Worm (Caenorhabditis elegans) whole organism, L3 larva: Measurements from ENCODE around the gene ZC168.2.
A peak's percentile ranks its signal among the peaks of the same experiment; 100 is the strongest.

Experiments used
- ZK546.5 ChIP-seq: sonication (generic microtip); optimal IDR thresholded peaks from 2 replicates; lab custom pipeline; 2017; ENCODE audit warnings: missing biosample characterization, missing genetic modification characterization
- aly-2 ChIP-seq: fragments of 150-350 bp; optimal IDR thresholded peaks from 2 replicates; lab custom pipeline; 2014; ENCODE audit warnings: missing biosample characterization, missing genetic modification characterization
- ama-1 ChIP-seq: fragments of 150-350 bp; optimal IDR thresholded peaks from 2 replicates; lab custom pipeline; 2018
- ceh-16 ChIP-seq: sonication (generic microtip); optimal IDR thresholded peaks from 2 replicates; lab custom pipeline; 2017; ENCODE audit warnings: missing biosample characterization, missing genetic modification characterization
- ceh-28 ChIP-seq: fragments of 150-350 bp; optimal IDR thresholded peaks from 2 replicates; lab custom pipeline; 2014; ENCODE audit warnings: missing biosample characterization, missing genetic modification reagents, missing genetic modification characterization
- ceh-82 ChIP-seq: fragments of 150-350 bp; optimal IDR thresholded peaks from 2 replicates; lab custom pipeline; 2014; ENCODE audit warnings: missing biosample characterization, missing genetic modification characterization
- ceh-9 ChIP-seq: sonication (generic microtip); optimal IDR thresholded peaks from 2 replicates; lab custom pipeline; 2018; ENCODE audit warnings: missing biosample characterization, missing genetic modification characterization
- daf-12 ChIP-seq: fragments of 150-350 bp; optimal IDR thresholded peaks from 2 replicates; lab custom pipeline; 2014; ENCODE audit warnings: missing biosample characterization, missing genetic modification reagents, missing genetic modification characterization
- egl-27 ChIP-seq: sonication (generic microtip); optimal IDR thresholded peaks from 4 replicates; lab custom pipeline; 2017; ENCODE audit warnings: missing biosample characterization, missing genetic modification reagents, missing genetic modification characterization
- egl-5 ChIP-seq: fragments of 150-350 bp; optimal IDR thresholded peaks from 2 replicates; lab custom pipeline; 2017; ENCODE audit warnings: missing biosample characterization, missing genetic modification reagents, missing genetic modification characterization, inconsistent platforms
- elt-1 ChIP-seq: fragments of 150-350 bp; optimal IDR thresholded peaks from 2 replicates; lab custom pipeline; 2014; ENCODE audit warnings: missing biosample characterization, missing genetic modification characterization
- elt-2 ChIP-seq: sonication (generic microtip); optimal IDR thresholded peaks from 2 replicates; lab custom pipeline; 2016; ENCODE audit warnings: missing genetic modification reagents, mild to moderate bottlenecking, missing genetic modification characterization, missing compliant biosample characterization
- elt-3 ChIP-seq, 3 experiments: fragments of 150-350 bp in 1 of 3; sonication (generic microtip) in 2 of 3; optimal IDR thresholded peaks; 2 replicates in 2 of 3; 4 replicates in 1 of 3; lab custom pipeline; 2014 to 2017; ENCODE audit warnings: missing biosample characterization in 3 of 3, missing genetic modification characterization in 3 of 3
- eor-1 ChIP-seq, 2 experiments: fragments of 150-350 bp; optimal IDR thresholded peaks; 2 replicates each; lab custom pipeline; 2014 to 2018; ENCODE audit warnings: missing biosample characterization in 2 of 2, missing genetic modification characterization in 2 of 2
- fkh-10 ChIP-seq: sonication (generic microtip); optimal IDR thresholded peaks from 2 replicates; lab custom pipeline; 2017; ENCODE audit warnings: missing biosample characterization, missing genetic modification reagents, missing genetic modification characterization
- fkh-2 ChIP-seq: fragments of 150-350 bp; optimal IDR thresholded peaks from 2 replicates; lab custom pipeline; 2014; ENCODE audit warnings: missing biosample characterization, missing genetic modification reagents, missing genetic modification characterization
- fos-1 ChIP-seq: fragments of 150-350 bp; optimal IDR thresholded peaks from 2 replicates; lab custom pipeline; 2014; ENCODE audit warnings: missing biosample characterization, missing genetic modification characterization
- hmg-11 ChIP-seq: sonication (generic microtip); optimal IDR thresholded peaks from 2 replicates; lab custom pipeline; 2016; ENCODE audit warnings: missing genetic modification characterization, missing compliant biosample characterization
- jun-1 ChIP-seq: fragments of 150-350 bp; optimal IDR thresholded peaks from 2 replicates; lab custom pipeline; 2014; ENCODE audit warnings: missing biosample characterization, missing genetic modification reagents, missing genetic modification characterization
- lin-15B ChIP-seq: fragments of 150-350 bp; optimal IDR thresholded peaks from 2 replicates; lab custom pipeline; 2014; ENCODE audit warnings: missing biosample characterization, missing genetic modification characterization
- lin-39 ChIP-seq: fragments of 150-350 bp; optimal IDR thresholded peaks from 2 replicates; lab custom pipeline; 2018; ENCODE audit warnings: missing biosample characterization, missing genetic modification reagents, missing genetic modification characterization
- lsy-12 ChIP-seq: sonication (generic microtip); optimal IDR thresholded peaks from 2 replicates; lab custom pipeline; 2016; ENCODE audit warnings: mild to moderate bottlenecking, missing genetic modification characterization, missing compliant biosample characterization
- mdl-1 ChIP-seq: fragments of 150-350 bp; optimal IDR thresholded peaks from 2 replicates; lab custom pipeline; 2014; ENCODE audit warnings: missing biosample characterization, missing genetic modification characterization
- mml-1 ChIP-seq: fragments of 150-350 bp; sonication (generic microtip); optimal IDR thresholded peaks from 3 replicates; lab custom pipeline; 2014; ENCODE audit warnings: missing biosample characterization, missing genetic modification characterization
- nfya-1 ChIP-seq: sonication (generic microtip); optimal IDR thresholded peaks from 2 replicates; lab custom pipeline; 2017; ENCODE audit warnings: missing genetic modification characterization, mild to moderate bottlenecking, missing compliant biosample characterization, antibody characterized with exemption, moderate library complexity; ENCODE audit not compliant: insufficient read depth
- nhr-11 ChIP-seq: fragments of 150-350 bp; optimal IDR thresholded peaks from 2 replicates; lab custom pipeline; 2014; ENCODE audit warnings: missing biosample characterization, missing genetic modification characterization
- nhr-12 ChIP-seq: fragments of 150-350 bp; optimal IDR thresholded peaks from 2 replicates; lab custom pipeline; 2014; ENCODE audit warnings: missing biosample characterization, missing genetic modification characterization
- nhr-237 ChIP-seq: fragments of 150-350 bp; optimal IDR thresholded peaks from 2 replicates; lab custom pipeline; 2014; ENCODE audit warnings: missing biosample characterization, missing genetic modification characterization
- nhr-43 ChIP-seq: sonication (generic microtip); optimal IDR thresholded peaks from 2 replicates; lab custom pipeline; 2016; ENCODE audit warnings: mild to moderate bottlenecking, missing genetic modification characterization, missing compliant biosample characterization; ENCODE audit not compliant: poor library complexity, severe bottlenecking
- nhr-67 ChIP-seq: fragments of 150-350 bp; optimal IDR thresholded peaks from 2 replicates; lab custom pipeline; 2014; ENCODE audit warnings: missing biosample characterization, missing genetic modification characterization
- nhr-76 ChIP-seq: fragments of 150-350 bp; sonication (generic microtip); optimal IDR thresholded peaks from 5 replicates; lab custom pipeline; 2014; ENCODE audit warnings: missing biosample characterization, missing genetic modification characterization
- nhr-77 ChIP-seq: fragments of 150-350 bp; optimal IDR thresholded peaks from 2 replicates; lab custom pipeline; 2014; ENCODE audit warnings: missing biosample characterization, missing genetic modification characterization
- pha-4 ChIP-seq: fragments of 150-350 bp; optimal IDR thresholded peaks from 2 replicates; lab custom pipeline; 2014; ENCODE audit warnings: missing biosample characterization, missing genetic modification reagents, missing genetic modification characterization
- pqm-1 ChIP-seq: fragments of 150-350 bp; optimal IDR thresholded peaks from 2 replicates; lab custom pipeline; 2017; ENCODE audit warnings: missing biosample characterization, missing genetic modification characterization, inconsistent platforms
- sea-2 ChIP-seq: fragments of 150-350 bp; sonication (generic microtip); optimal IDR thresholded peaks from 4 replicates; lab custom pipeline; 2014; ENCODE audit warnings: missing biosample characterization, missing genetic modification reagents, missing genetic modification characterization
- skn-1 ChIP-seq: fragments of 150-350 bp; optimal IDR thresholded peaks from 2 replicates; lab custom pipeline; 2014; ENCODE audit warnings: missing biosample characterization, missing genetic modification characterization
- snpc-4 ChIP-seq: fragments of 150-350 bp; optimal IDR thresholded peaks from 2 replicates; lab custom pipeline; 2014; ENCODE audit warnings: missing biosample characterization, missing genetic modification characterization
- tbx-2 ChIP-seq: sonication (generic microtip); optimal IDR thresholded peaks from 2 replicates; lab custom pipeline; 2016; ENCODE audit warnings: mild to moderate bottlenecking, missing genetic modification characterization, missing compliant biosample characterization
- zag-1 ChIP-seq: fragments of 150-350 bp; optimal IDR thresholded peaks from 2 replicates; lab custom pipeline; 2014; ENCODE audit warnings: missing biosample characterization, missing genetic modification characterization
- ztf-11 ChIP-seq: fragments of 150-350 bp; optimal IDR thresholded peaks from 2 replicates; lab custom pipeline; 2014; ENCODE audit warnings: missing biosample characterization, missing genetic modification characterization
- ztf-4 ChIP-seq: fragments of 150-350 bp; optimal IDR thresholded peaks from 2 replicates; lab custom pipeline; 2014; ENCODE audit warnings: missing biosample characterization, missing genetic modification characterization

ZC168.2 gene

DNA sequence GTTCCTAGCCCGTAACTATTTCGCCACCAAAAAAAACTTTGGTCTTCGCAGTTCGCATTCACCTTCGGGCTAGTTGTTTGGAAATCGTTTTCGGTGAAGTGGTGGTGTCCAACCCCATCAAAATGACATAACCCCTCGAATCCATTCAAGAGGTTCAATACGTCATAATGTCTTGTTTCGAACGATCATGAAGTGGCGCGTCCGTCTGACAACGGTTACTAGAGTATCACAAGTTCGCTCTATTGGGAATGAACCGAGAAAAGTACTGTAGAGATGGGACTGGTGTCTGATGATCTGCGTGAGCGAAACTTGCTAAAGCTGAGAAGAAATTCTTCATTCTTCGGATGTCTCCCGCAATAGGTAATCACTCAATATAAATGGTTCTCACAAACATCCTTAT, at the start of gene ZC168.2:
TSS of gene ZC168.2 (plus strand) at position 301 of the 400 bp plus-strand sequence.
- no peak for TF ChIP-seq nhr-12 (tag; lab: Kevin White, UChicago)
- no peak for TF ChIP-seq fkh-10 (GFP tag; lab: Kevin White, UChicago)
- TF ChIP-seq zag-1, result no peak
- no peak for TF ChIP-seq nhr-76 (tag; lab: Kevin White, UChicago)
- no peak for TF ChIP-seq skn-1 (tag; lab: Kevin White, UChicago)
- no peak for TF ChIP-seq egl-27
- TF ChIP-seq ztf-4, result no peak
- no peak for TF ChIP-seq ceh-9
- TF ChIP-seq nhr-11 (tag; lab: Kevin White, UChicago), result no peak
- TF ChIP-seq elt-1 (tag; lab: Kevin White, UChicago), result no peak
- TF ChIP-seq, all 47 proteins: peak for 0

- TF ChIP-seq jun-1 (tag; lab: Kevin White, UChicago) (no peak), egl-5 (tag; lab: Kevin White, UChicago) (no peak), nhr-11 (tag; lab: Kevin White, UChicago) (no peak), nhr-67 (tag; lab: Kevin White, UChicago) (no peak)
Measured at ce11 chrIV:10680379-10680778, 47.5 kb upstream of the ZC168.2 start, which contains the start of gene K08C7.4. K08C7.4 (minus strand) TSS chrIV:10680479.

ce11 chrIV:10682155-10682749, 45.6 kb upstream of the ZC168.2 start, which contains the start of gene fmo-2:
fmo-2 (plus strand) TSS chrIV:10682524.
- TF ChIP-seq ceh-16 (tag; lab: Kevin White, UChicago) (no peak), zag-1 (no peak), nhr-12 (tag; lab: Kevin White, UChicago) (no peak), egl-5 (tag; lab: Kevin White, UChicago) (no peak), elt-2 (tag; lab: Kevin White, UChicago) (peak; percentile 43), sea-2 (GFP tag; lab: Kevin White, UChicago) (no peak), lin-39 (tag; lab: Kevin White, UChicago) (no peak), eor-1 (tag; optimal IDR thresholded peaks at IDR 0.05; lab: Kevin White, UChicago) (no peak), nhr-43 (tag; lab: Kevin White, UChicago) (peak; percentile 15), pha-4 (tag; lab: Kevin White, UChicago) (no peak), snpc-4 (no peak), tbx-2 (tag; lab: Kevin White, UChicago) (no peak), ZK546.5 (no peak), nhr-77 (tag; lab: Kevin White, UChicago) (no peak), jun-1 (tag; lab: Kevin White, UChicago) (peak; percentile 81), ceh-9 (no peak), aly-2 (tag; lab: Kevin White, UChicago) (no peak), nfya-1 (tag; lab: Kevin White, UChicago) (no peak), ceh-28 (tag; lab: Kevin White, UChicago) (no peak), daf-12 (tag; lab: Kevin White, UChicago) (no peak), ama-1 (lab: Kevin White, UChicago) (no peak), lsy-12 (tag; lab: Kevin White, UChicago) (no peak), pqm-1 (tag; lab: Kevin White, UChicago) (peak; percentile 91), nhr-237 (tag; lab: Kevin White, UChicago) (no peak), mml-1 (tag; lab: Kevin White, UChicago) (no peak), nhr-67 (tag; lab: Kevin White, UChicago) (no peak), elt-3 (tag; optimal IDR thresholded peaks at IDR 0.05; lab: Kevin White, UChicago) (no peak), fos-1 (tag; lab: Kevin White, UChicago) (no peak), elt-1 (tag; lab: Kevin White, UChicago) (no peak), mdl-1 (tag; lab: Kevin White, UChicago) (peak; percentile 29), ceh-82 (tag; lab: Kevin White, UChicago) (no peak), ztf-11 (no peak), ztf-4 (no peak), lin-15B (tag; lab: Kevin White, UChicago) (no peak), nhr-76 (tag; lab: Kevin White, UChicago) (no peak), fkh-10 (GFP tag; lab: Kevin White, UChicago) (no peak), hmg-11 (tag; lab: Kevin White, UChicago) (no peak), fkh-2 (tag; lab: Kevin White, UChicago) (no peak)
